Worm (Caenorhabditis elegans) whole organism, L3 larva: ENCODE data around the gene C12D8.9.

Source experiments
- aly-2 ChIP-seq: fragments of 150-350 bp; optimal IDR thresholded peaks from 2 replicates; lab custom pipeline; 2014; ENCODE audit warnings: missing biosample characterization, missing genetic modification characterization
- ama-1 ChIP-seq: fragments of 150-350 bp; optimal IDR thresholded peaks from 2 replicates; lab custom pipeline; 2018
- ceh-16 ChIP-seq: sonication (generic microtip); optimal IDR thresholded peaks from 2 replicates; lab custom pipeline; 2017; ENCODE audit warnings: missing biosample characterization, missing genetic modification characterization
- elt-2 ChIP-seq: sonication (generic microtip); optimal IDR thresholded peaks from 2 replicates; lab custom pipeline; 2016; ENCODE audit warnings: missing genetic modification reagents, mild to moderate bottlenecking, missing genetic modification characterization, missing compliant biosample characterization
- nfya-1 ChIP-seq: sonication (generic microtip); optimal IDR thresholded peaks from 2 replicates; lab custom pipeline; 2017; ENCODE audit warnings: missing genetic modification characterization, mild to moderate bottlenecking, missing compliant biosample characterization, antibody characterized with exemption, moderate library complexity; ENCODE audit not compliant: insufficient read depth
- nhr-25 ChIP-seq: sonication (generic microtip); optimal IDR thresholded peaks from 2 replicates; lab custom pipeline; 2017; ENCODE audit warnings: missing biosample characterization, missing genetic modification characterization
- nhr-77 ChIP-seq: fragments of 150-350 bp; optimal IDR thresholded peaks from 2 replicates; lab custom pipeline; 2014; ENCODE audit warnings: missing biosample characterization, missing genetic modification characterization
- pha-4 ChIP-seq: fragments of 150-350 bp; optimal IDR thresholded peaks from 2 replicates; lab custom pipeline; 2014; ENCODE audit warnings: missing biosample characterization, missing genetic modification reagents, missing genetic modification characterization
- skn-1 ChIP-seq: fragments of 150-350 bp; optimal IDR thresholded peaks from 2 replicates; lab custom pipeline; 2014; ENCODE audit warnings: missing biosample characterization, missing genetic modification characterization
- snpc-4 ChIP-seq: fragments of 150-350 bp; optimal IDR thresholded peaks from 2 replicates; lab custom pipeline; 2014; ENCODE audit warnings: missing biosample characterization, missing genetic modification characterization
- ztf-11 ChIP-seq: fragments of 150-350 bp; optimal IDR thresholded peaks from 2 replicates; lab custom pipeline; 2014; ENCODE audit warnings: missing biosample characterization, missing genetic modification characterization
- ztf-4 ChIP-seq: fragments of 150-350 bp; optimal IDR thresholded peaks from 2 replicates; lab custom pipeline; 2014; ENCODE audit warnings: missing biosample characterization, missing genetic modification characterization

DNA sequence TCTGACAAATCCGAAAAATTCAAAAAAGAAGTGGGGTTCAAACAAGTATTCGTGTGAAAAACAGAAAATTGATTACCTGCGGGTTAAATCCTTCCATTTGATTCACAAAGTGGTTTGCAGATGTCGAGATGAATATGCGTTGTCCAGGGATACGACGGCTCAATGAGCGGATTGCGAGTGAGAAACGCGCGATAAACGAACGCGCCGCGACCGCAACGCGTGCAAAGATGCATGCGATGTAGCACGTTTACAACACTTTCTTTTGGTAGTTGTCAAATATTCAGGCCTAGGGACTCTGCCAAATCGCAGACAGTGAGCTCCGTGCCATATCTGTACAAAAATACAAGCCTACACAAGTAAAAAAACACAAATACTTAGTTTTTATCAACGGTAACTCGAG is 4.3 kb downstream of the C12D8.9 start, which contains the start of gene fubl-1:
- TF ChIP-seq ceh-16 (tag; lab: Kevin White, UChicago) (no peak), pha-4 (peak; percentile 6), nfya-1 (tag; lab: Kevin White, UChicago) (peak; percentile 50), elt-2 (peak; percentile 2), nhr-25 (tag; lab: Kevin White, UChicago) (no peak), ztf-11 (tag; lab: Kevin White, UChicago) (no peak), ztf-4 (tag; lab: Kevin White, UChicago) (no peak), skn-1 (tag; lab: Kevin White, UChicago) (no peak), snpc-4 (tag; lab: Kevin White, UChicago) (no peak), ama-1 (lab: Kevin White, UChicago) (peak; percentile 39), nhr-77 (tag; lab: Kevin White, UChicago) (no peak), aly-2 (no peak)
